Worm (Caenorhabditis elegans) whole organism, young adult: ENCODE measurements around the gene vamp-7.

Source experiments
- T07F8.4 ChIP-seq: sonication (generic microtip); optimal IDR thresholded peaks from 2 replicates; lab custom pipeline; 2016; ENCODE audit warnings: mild to moderate bottlenecking, missing genetic modification characterization, moderate library complexity, missing compliant biosample characterization
- nhr-90 ChIP-seq: sonication (generic microtip); optimal IDR thresholded peaks from 2 replicates; lab custom pipeline; 2016; ENCODE audit warnings: missing genotype, mild to moderate bottlenecking, missing genetic modification characterization, missing compliant biosample characterization

DNA sequence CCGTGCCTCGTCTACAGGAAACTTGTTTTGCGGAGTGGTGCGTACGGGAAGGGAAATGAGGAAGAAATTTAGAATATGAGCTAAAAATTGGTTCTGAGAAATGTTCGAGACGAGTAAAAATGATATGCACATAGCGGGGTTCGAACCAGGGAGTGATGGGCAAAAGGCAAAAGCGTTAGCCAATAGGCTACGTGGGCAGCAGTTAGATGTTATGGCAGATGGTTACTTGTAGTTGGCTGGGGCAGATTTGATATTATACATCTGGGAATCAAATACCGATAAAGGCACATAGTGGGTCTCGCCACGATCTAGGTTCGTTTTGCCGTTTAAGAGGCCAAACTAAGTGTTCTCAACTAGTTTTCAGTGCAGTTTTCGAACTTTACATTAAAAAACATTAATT, 49.5 kb downstream of the vamp-7 start:
- TF ChIP-seq nhr-90 (tag; lab: Kevin White, UChicago) = peak; percentile 83
- peak; percentile 61 for TF ChIP-seq T07F8.4 (tag; lab: Kevin White, UChicago)
